Worm (Caenorhabditis elegans) whole organism, midembryonic: ENCODE data around the gene pmpl-1.
A peak's percentile ranks its signal among the peaks of the same experiment; 100 is the strongest.

Experiments
- T22C8.4 ChIP-seq: fragments of 200-800 bp; sonication (Bioruptor generic); IDR thresholded peaks from 2 replicates; pipeline ENCODE4 v1.3.6; 2022; ENCODE audit warnings: missing genetic modification characterization, missing compliant biosample characterization
- cog-1 ChIP-seq: sonication (generic microtip); optimal IDR thresholded peaks from 2 replicates; lab custom pipeline; 2016; ENCODE audit warnings: missing genetic modification characterization, missing compliant biosample characterization
- flt-1 ChIP-seq: fragments of 200-800 bp; sonication (Bioruptor generic); IDR thresholded peaks from 2 replicates; pipeline ENCODE4 v1.3.6; 2022; ENCODE audit warnings: missing genetic modification characterization, missing compliant biosample characterization
- klf-2 ChIP-seq: fragments of 200-800 bp; sonication (Bioruptor generic); conservative IDR thresholded peaks from 2 replicates; pipeline ENCODE4 v1.3.6; 2022; ENCODE audit warnings: missing genetic modification reagents, missing genetic modification characterization, missing compliant biosample characterization
- med-1 ChIP-seq: sonication (generic microtip); optimal IDR thresholded peaks from 2 replicates; lab custom pipeline; 2017; ENCODE audit warnings: missing genetic modification characterization, mild to moderate bottlenecking, missing compliant biosample characterization, antibody characterized with exemption, missing genetic modification reagents; ENCODE audit not compliant: insufficient read depth
- ref-1 ChIP-seq: fragments of 200-800 bp; sonication (Bioruptor generic); conservative IDR thresholded peaks from 2 replicates; pipeline ENCODE4 v1.3.6; 2022; ENCODE audit warnings: missing genetic modification reagents, missing genetic modification characterization, missing compliant biosample characterization
- tab-1 ChIP-seq: fragments of 200-800 bp; sonication (Bioruptor generic); IDR thresholded peaks from 2 replicates; pipeline ENCODE4 v1.3.6; 2022; ENCODE audit warnings: missing genetic modification characterization, missing compliant biosample characterization
- ztf-23 ChIP-seq: fragments of 200-800 bp; sonication (Bioruptor generic); IDR thresholded peaks from 2 replicates; pipeline ENCODE4 v1.3.6; 2022; ENCODE audit warnings: missing genetic modification reagents, missing genetic modification characterization, missing compliant biosample characterization
- ztf-29 ChIP-seq: fragments of 200-800 bp; sonication (Bioruptor generic); IDR thresholded peaks from 2 replicates; pipeline ENCODE4 v1.3.6; 2022; ENCODE audit warnings: missing genetic modification reagents, missing genetic modification characterization, missing compliant biosample characterization

pmpl-1 gene

DNA sequence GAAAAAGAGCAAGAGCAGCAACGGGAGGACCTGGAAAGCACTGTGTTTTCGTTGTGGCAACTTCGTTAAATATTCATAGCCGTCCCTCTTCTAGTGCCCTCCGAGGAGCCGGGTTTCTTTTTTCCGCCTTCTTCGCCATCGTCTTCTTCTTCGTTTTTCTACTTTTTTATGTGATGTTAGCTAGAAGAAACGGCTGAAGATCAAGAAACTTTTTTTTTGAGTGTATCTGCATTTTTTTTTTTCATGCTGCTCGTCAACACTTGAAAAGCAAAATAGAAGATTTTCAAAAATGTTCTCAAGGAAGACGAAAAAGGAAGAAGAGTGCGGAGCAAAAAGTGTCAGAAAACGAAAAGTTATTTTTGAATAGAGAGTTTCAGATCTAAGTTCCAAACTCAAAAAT, 39.5 kb downstream of the pmpl-1 start:
- no peak for TF ChIP-seq tab-1
- no peak for TF ChIP-seq T22C8.4 (GFP tag; lab: Robert Waterston, UW)
- no peak for TF ChIP-seq flt-1 (GFP tag; lab: Robert Waterston, UW)
- no peak for TF ChIP-seq klf-2
- no peak for TF ChIP-seq ztf-23
- TF ChIP-seq ref-1, result no peak
- TF ChIP-seq cog-1 (tag; lab: Kevin White, UChicago), result no peak
- TF ChIP-seq ztf-29 (GFP tag; lab: Robert Waterston, UW), result no peak
- no peak for TF ChIP-seq med-1

DNA sequence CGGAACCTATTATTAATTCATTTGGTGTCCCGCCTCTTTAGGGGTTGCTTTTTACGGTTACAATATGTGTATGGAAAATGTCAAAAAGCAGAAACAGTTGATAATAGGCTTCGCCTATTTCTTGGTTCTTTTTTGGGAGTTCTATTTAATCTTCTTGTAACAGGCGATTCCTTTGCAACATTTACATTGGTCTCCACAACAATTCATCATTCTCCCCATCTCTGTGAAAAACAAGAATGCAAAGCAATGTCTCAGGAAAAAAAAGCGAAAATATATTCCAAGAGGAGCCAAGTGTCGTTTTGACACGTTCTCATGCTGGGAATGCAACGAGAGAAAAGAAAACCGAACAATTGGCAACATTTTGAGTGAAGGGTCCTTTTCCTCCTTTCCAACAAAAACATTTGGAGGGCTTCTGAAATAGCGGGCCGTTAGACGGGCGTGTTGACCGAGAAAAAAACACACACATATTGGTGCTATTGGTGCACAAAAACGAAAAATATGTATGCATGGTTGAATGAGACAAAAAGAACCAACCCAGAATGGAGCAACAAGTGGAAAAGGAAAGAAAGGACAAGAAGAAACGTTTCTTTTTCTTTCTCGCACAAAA, 40.9 kb downstream of the pmpl-1 start:
- TF ChIP-seq ztf-29 (GFP tag; lab: Robert Waterston, UW), result no peak
- TF ChIP-seq med-1, result no peak
- TF ChIP-seq cog-1 (tag; lab: Kevin White, UChicago), result no peak
- TF ChIP-seq ref-1, result no peak
- no peak for TF ChIP-seq flt-1 (GFP tag; lab: Robert Waterston, UW)
- no peak for TF ChIP-seq T22C8.4 (GFP tag; lab: Robert Waterston, UW)
- no peak for TF ChIP-seq tab-1
- TF ChIP-seq klf-2, result no peak
- TF ChIP-seq ztf-23, result no peak

DNA sequence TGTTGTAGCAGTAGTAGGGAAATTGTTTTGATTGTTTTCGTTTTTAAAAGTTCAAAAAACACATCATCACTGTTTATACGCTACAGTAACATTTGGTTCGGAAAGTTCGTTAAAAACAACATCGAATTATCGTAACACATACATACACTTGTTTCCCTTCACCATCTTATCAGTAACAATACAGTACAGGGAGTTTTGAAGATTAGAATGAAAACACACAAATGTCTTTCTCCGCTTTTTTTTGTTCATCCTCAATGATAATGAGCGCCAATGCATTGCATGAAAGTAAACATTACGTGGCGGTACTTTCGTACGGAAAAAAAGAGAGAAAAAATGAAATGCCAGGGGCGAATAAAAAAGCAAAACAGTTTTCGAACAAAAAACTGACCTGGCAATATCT, 41.8 kb downstream of the pmpl-1 start:
- TF ChIP-seq tab-1, result no peak
- TF ChIP-seq ztf-29 (GFP tag; lab: Robert Waterston, UW), result no peak
- no peak for TF ChIP-seq klf-2
- no peak for TF ChIP-seq med-1
- no peak for TF ChIP-seq T22C8.4 (GFP tag; lab: Robert Waterston, UW)
- TF ChIP-seq ztf-23, result no peak
- TF ChIP-seq ref-1, result no peak
- no peak for TF ChIP-seq flt-1 (GFP tag; lab: Robert Waterston, UW)
- no peak for TF ChIP-seq cog-1 (tag; lab: Kevin White, UChicago)

DNA sequence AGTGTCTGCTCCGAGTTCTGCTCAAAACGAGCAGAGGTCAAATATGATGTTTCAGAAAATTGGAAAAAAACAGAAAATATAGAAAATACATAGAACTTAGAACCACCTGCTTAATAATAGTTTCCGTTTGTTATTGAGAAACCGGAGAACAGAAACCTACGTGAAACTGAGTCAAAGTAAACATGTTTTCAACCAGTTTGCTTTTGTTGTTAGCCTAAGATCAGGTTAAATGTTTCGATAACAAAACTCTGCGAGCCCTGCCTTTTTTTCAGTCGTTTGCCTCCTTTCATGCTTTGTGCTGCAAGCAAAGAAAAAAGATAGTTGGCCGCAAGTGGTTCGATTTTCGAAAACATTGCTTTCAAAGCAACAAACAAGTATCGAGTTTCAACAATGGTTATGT, 43.0 kb downstream of the pmpl-1 start:
- TF ChIP-seq klf-2 (no peak), ztf-29 (GFP tag; lab: Robert Waterston, UW) (no peak), cog-1 (tag; lab: Kevin White, UChicago) (no peak), ref-1 (no peak), tab-1 (no peak), ztf-23 (no peak), med-1 (no peak), flt-1 (GFP tag; lab: Robert Waterston, UW) (no peak), T22C8.4 (GFP tag; lab: Robert Waterston, UW) (no peak)

DNA sequence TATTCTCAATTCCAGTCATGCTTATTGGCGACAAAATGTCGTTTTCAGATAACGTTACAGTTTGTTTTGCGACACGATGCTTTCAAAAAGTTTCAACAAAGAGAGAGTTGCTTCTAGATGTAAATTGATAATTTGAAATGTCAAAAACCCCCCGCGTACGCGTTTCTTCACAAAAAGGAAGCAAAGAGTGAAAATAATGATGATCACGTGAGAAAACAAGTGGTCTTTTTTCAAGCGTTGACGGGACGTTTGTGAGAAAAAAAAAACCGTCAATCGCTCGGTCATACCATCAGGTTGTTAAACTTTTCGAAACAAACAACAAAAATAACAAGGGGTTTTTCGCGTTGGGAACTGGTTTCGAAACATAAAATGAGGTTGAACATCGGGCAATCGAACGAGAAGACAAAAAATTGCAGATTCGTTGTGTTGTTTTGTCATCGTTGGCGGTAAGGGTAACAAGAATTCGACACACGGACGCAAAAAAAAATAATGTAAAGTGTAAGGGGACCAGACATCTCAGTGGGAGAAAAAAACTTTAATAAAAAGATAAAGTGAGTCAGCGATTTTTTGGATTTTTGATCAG, 44.3 kb downstream of the pmpl-1 start:
- TF ChIP-seq ztf-23, result no peak
- TF ChIP-seq cog-1 (tag; lab: Kevin White, UChicago), result no peak
- TF ChIP-seq ref-1, result no peak
- TF ChIP-seq T22C8.4 (GFP tag; lab: Robert Waterston, UW), result no peak
- TF ChIP-seq tab-1, result no peak
- no peak for TF ChIP-seq ztf-29 (GFP tag; lab: Robert Waterston, UW)
- no peak for TF ChIP-seq med-1
- TF ChIP-seq klf-2, result no peak
- no peak for TF ChIP-seq flt-1 (GFP tag; lab: Robert Waterston, UW)

DNA sequence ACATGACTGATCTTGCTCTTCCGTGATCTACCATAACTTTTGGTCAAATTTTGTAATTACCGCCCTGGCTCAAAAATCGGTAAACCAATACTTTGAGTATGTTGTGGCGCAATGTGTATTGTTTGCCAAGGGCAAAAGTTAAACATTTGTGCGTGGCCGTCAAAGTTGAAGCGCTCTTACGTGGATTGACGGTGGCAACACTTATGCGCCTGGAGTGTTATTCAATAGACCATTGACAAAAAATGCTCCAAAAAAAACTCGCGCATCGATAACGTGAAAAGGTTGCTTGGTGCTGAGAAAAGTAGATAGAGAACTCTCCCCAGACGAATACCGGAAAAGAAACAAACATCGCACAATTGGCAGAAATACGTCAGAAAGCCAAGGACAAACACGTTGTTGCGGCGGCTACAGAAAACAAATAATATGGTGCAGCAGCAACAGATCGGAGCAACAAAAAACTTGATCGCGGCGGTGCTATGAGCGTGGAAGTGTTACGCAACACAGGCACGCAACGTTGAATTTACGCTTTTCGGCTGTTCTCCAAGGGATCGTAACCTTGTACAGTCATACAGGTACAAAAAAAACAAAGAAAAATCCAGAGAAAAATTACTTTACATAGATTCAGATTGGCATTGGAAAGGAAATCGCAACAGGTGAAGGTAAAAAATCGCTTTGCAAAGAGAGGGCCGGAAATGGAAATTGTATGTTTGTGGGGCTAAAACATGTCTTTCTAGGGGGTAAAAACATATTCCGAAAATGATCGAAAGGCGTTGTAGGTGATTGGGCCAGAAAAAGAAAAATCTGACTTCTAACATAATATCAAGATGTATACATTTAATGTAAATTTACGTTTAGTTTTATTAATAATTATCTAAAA, 46.4 kb downstream of the pmpl-1 start:
- no peak for TF ChIP-seq ref-1
- no peak for TF ChIP-seq ztf-29 (GFP tag; lab: Robert Waterston, UW)
- no peak for TF ChIP-seq cog-1 (tag; lab: Kevin White, UChicago)
- no peak for TF ChIP-seq med-1
- no peak for TF ChIP-seq flt-1 (GFP tag; lab: Robert Waterston, UW)
- TF ChIP-seq ztf-23, result no peak
- TF ChIP-seq T22C8.4 (GFP tag; lab: Robert Waterston, UW), result no peak
- no peak for TF ChIP-seq tab-1
- TF ChIP-seq klf-2, result no peak

DNA sequence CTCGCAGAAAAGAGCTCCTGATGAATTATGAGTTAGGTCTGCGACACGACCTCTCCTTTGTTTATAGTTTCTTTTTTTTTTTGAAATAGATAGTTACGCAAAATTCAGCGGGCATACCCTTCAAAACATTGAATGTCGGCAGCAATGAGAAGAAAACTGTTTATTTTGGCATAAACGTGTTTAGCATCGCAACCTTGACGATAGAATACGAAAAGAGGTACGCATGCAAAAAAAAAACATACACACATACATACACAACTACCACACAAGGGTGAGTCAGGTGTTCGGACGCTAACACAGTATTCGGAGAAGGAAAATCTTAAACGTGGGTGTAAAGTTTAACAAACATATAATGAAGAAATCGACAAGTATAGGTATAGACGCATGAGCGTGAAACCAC, 47.8 kb downstream of the pmpl-1 start:
- 0 out of 2 replicates have a peak, but pooled peaks have one; percentile 30 for TF ChIP-seq ztf-23
- TF ChIP-seq cog-1 (tag; lab: Kevin White, UChicago), result no peak

DNA sequence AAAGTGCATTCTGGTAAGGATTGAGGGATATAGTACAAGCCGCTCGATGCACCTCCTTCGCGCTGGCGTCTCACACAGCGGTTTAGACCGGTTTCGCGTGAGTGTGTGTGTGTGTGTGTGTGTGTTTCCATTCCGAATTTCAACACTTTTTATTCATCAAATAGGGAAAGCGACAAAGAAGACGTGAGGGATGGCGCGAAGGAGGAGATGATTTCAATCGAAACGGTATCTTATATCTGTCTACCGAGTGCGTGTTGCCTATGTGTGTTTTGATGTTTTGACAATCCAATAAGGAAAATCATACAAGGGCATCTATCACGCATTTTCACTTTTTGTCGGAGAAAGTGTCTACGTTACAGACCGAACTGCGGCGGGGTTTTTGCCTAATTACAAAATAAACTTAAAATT, 49.9 kb downstream of the pmpl-1 start:
- TF ChIP-seq ztf-29 (GFP tag; lab: Robert Waterston, UW), result no peak
- no peak for TF ChIP-seq klf-2
- no peak for TF ChIP-seq ztf-23
- no peak for TF ChIP-seq cog-1 (tag; lab: Kevin White, UChicago)
- no peak for TF ChIP-seq ref-1
